Worm (Caenorhabditis elegans) whole organism, L2 larva: Measurements from ENCODE around the gene T19C4.1.

ENCODE experiments used
- fos-1 ChIP-seq: fragments of 150-350 bp; optimal IDR thresholded peaks from 2 replicates; lab custom pipeline; 2014; ENCODE audit warnings: missing biosample characterization, missing genetic modification characterization
- nhr-21 ChIP-seq: fragments of 150-350 bp; optimal IDR thresholded peaks from 2 replicates; lab custom pipeline; 2014; ENCODE audit warnings: missing biosample characterization, missing genetic modification characterization

ce11 chrV:11123817-11124337 lies 25.6 kb upstream of the T19C4.1 start, which contains the start of the genes atp-5 and lmtr-3:
- peak; percentile 62 for TF ChIP-seq fos-1 (tag; lab: Kevin White, UChicago)
- TF ChIP-seq nhr-21 (tag; lab: Kevin White, UChicago): no peak
